Fruit fly (Drosophila melanogaster) whole organism, embryonic: ENCODE measurements around the gene Rchy1.
A peak's percentile ranks its signal among the peaks of the same experiment; 100 is the strongest.

Experiments
- Blimp-1 ChIP-seq: fragments of 200-800 bp; sonication (Bioruptor generic); optimal IDR thresholded peaks from 3 replicates; lab custom pipeline; 2018; ENCODE audit warnings: missing biosample characterization, missing genetic modification characterization, mild to moderate bottlenecking, moderate library complexity, missing genetic modification reagents
- CG12299 ChIP-seq: fragments of 200-800 bp; sonication (Bioruptor generic); optimal IDR thresholded peaks from 2 replicates; lab custom pipeline; 2018; ENCODE audit warnings: missing biosample characterization, mild to moderate bottlenecking, missing genetic modification characterization
- CG13894 ChIP-seq: fragments of 200-800 bp; sonication (Bioruptor generic); optimal IDR thresholded peaks from 3 replicates; lab custom pipeline; 2018; ENCODE audit warnings: missing biosample characterization, mild to moderate bottlenecking, missing genetic modification characterization, moderate library complexity
- CG15073 ChIP-seq: fragments of 200-800 bp; sonication (Bioruptor generic); optimal IDR thresholded peaks from 2 replicates; lab custom pipeline; 2016; ENCODE audit warnings: missing biosample characterization, missing genetic modification characterization
- CG15479 ChIP-seq: fragments of 200-800 bp; sonication (Bioruptor generic); optimal IDR thresholded peaks from 3 replicates; lab custom pipeline; 2019; ENCODE audit warnings: missing biosample characterization, mild to moderate bottlenecking, missing genetic modification characterization, moderate library complexity
- CG1832 ChIP-seq: fragments of 200-800 bp; sonication (Bioruptor generic); optimal IDR thresholded peaks from 2 replicates; lab custom pipeline; 2017; ENCODE audit warnings: missing biosample characterization, mild to moderate bottlenecking, missing genetic modification characterization, inconsistent platforms
- CG18764 ChIP-seq: fragments of 200-800 bp; sonication (Bioruptor generic); optimal IDR thresholded peaks from 3 replicates; lab custom pipeline; 2016; ENCODE audit warnings: missing biosample characterization, missing genetic modification characterization
- CG31365 ChIP-seq: fragments of 200-800 bp; sonication (Bioruptor generic); optimal IDR thresholded peaks from 2 replicates; lab custom pipeline; 2018; ENCODE audit warnings: missing biosample characterization, mild to moderate bottlenecking, missing genetic modification characterization
- CG4617 ChIP-seq: fragments of 200-800 bp; sonication (Bioruptor generic); optimal IDR thresholded peaks from 3 replicates; lab custom pipeline; 2016; ENCODE audit warnings: missing biosample characterization, missing genetic modification characterization, borderline replicate concordance
- CG6791 ChIP-seq: fragments of 200-800 bp; sonication (Bioruptor generic); IDR thresholded peaks from 3 replicates; pipeline ENCODE4 v1.3.6; 2022; ENCODE audit warnings: missing biosample characterization, missing genetic modification characterization; ENCODE audit not compliant: partially characterized antibody
- CG8290 ChIP-seq, 3 experiments: fragments of 200-800 bp; sonication (Bioruptor generic); optimal IDR thresholded peaks; 2 replicates each; lab custom pipeline; 2016 to 2019; ENCODE audit warnings: missing biosample characterization in 3 of 3, missing genetic modification characterization in 3 of 3, mild to moderate bottlenecking in 2 of 3, moderate library complexity in 1 of 3
- CG8765 ChIP-seq: fragments of 200-800 bp; sonication (Bioruptor generic); IDR thresholded peaks from 2 replicates; pipeline ENCODE4 v1.3.6; 2022; ENCODE audit warnings: missing biosample characterization, missing genetic modification characterization
- CkIIα-i1 ChIP-seq: fragments of 200-800 bp; sonication (Bioruptor generic); IDR thresholded peaks from 2 replicates; pipeline ENCODE4 v1.3.6; 2022; ENCODE audit warnings: missing biosample characterization, missing genetic modification characterization
- ERR ChIP-seq: fragments of 200-800 bp; sonication (Bioruptor generic); optimal IDR thresholded peaks from 2 replicates; lab custom pipeline; 2016; ENCODE audit warnings: missing biosample characterization, missing genetic modification characterization
- GATAe ChIP-seq: fragments of 200-800 bp; sonication (Bioruptor generic); conservative IDR thresholded peaks from 2 replicates; pipeline ENCODE4 v1.3.6; 2022; ENCODE audit warnings: missing biosample characterization, missing genetic modification characterization
- Med ChIP-seq: fragments of 200-800 bp; sonication (Bioruptor generic); peaks from one replicate; lab custom pipeline; 2016; ENCODE audit warnings: missing biosample characterization, missing genetic modification characterization, mild to moderate bottlenecking, inconsistent platforms, moderate library complexity
- NFAT ChIP-seq: fragments of 200-800 bp; sonication (Bioruptor generic); IDR thresholded peaks from 2 replicates; pipeline ENCODE4 v1.3.6; 2022; ENCODE audit warnings: missing biosample characterization, missing genetic modification characterization
- Stat92E ChIP-seq, 3 experiments: fragments of >200 bp in 2 of 3; fragments of 200-800 bp in 1 of 3; sonication (Bioruptor generic) in 1 of 3; optimal IDR thresholded peaks; 2 replicates each; lab custom pipeline; 2017 to 2019; ENCODE audit warnings: missing biosample characterization in 3 of 3, missing genetic modification characterization in 3 of 3, mild to moderate bottlenecking in 1 of 3, moderate library complexity in 1 of 3
- Taf1 ChIP-seq: fragments of 200-800 bp; sonication (Bioruptor generic); IDR thresholded peaks from 2 replicates; pipeline ENCODE4 v1.3.6; 2022; ENCODE audit warnings: missing biosample characterization, missing genetic modification characterization
- Trl ChIP-seq, 3 experiments: fragments of >200 bp in 2 of 3; fragments of 200-800 bp in 1 of 3; sonication (Bioruptor generic) in 1 of 3; optimal IDR thresholded peaks; 2 replicates in 1 of 3; 3 replicates in 2 of 3; lab custom pipeline; 2016 to 2017; ENCODE audit warnings: missing biosample characterization in 1 of 3, missing genetic modification characterization in 1 of 3
- Xrp1 ChIP-seq: fragments of 200-800 bp; sonication (Bioruptor generic); IDR thresholded peaks from 2 replicates; pipeline ENCODE4 v1.3.6; 2022; ENCODE audit warnings: missing biosample characterization, missing genetic modification characterization
- ato ChIP-seq: fragments of 200-800 bp; sonication (Bioruptor generic); IDR thresholded peaks from 2 replicates; pipeline ENCODE4 v1.3.6; 2022; ENCODE audit warnings: missing biosample characterization, missing genetic modification characterization; ENCODE audit not compliant: partially characterized antibody
- chinmo ChIP-seq: fragments of 200-800 bp; sonication (Bioruptor generic); IDR thresholded peaks from 4 replicates; pipeline ENCODE4 v1.3.6; 2022; ENCODE audit warnings: missing biosample characterization, missing genetic modification characterization; ENCODE audit not compliant: partially characterized antibody
- crol ChIP-seq: fragments of 200-800 bp; sonication (Bioruptor generic); IDR thresholded peaks from 2 replicates; pipeline ENCODE4 v1.3.6; 2022; ENCODE audit warnings: missing biosample characterization, missing genetic modification characterization
- ewg ChIP-seq: fragments of 200-800 bp; sonication (Bioruptor generic); optimal IDR thresholded peaks from 3 replicates; lab custom pipeline; 2017; ENCODE audit warnings: mild to moderate bottlenecking, missing biosample characterization, missing genetic modification reagents, missing genetic modification characterization
- gcm ChIP-seq: fragments of 200-800 bp; sonication (Bioruptor generic); optimal IDR thresholded peaks from 2 replicates; lab custom pipeline; 2019; ENCODE audit warnings: missing biosample characterization, mild to moderate bottlenecking, missing genetic modification characterization, moderate library complexity
- gsb-n ChIP-seq: fragments of 200-800 bp; sonication (Bioruptor generic); optimal IDR thresholded peaks from 3 replicates; lab custom pipeline; 2018; ENCODE audit warnings: missing biosample characterization, mild to moderate bottlenecking, missing genetic modification characterization
- gt ChIP-seq: fragments of 200-800 bp; sonication (Bioruptor generic); IDR thresholded peaks from 2 replicates; pipeline ENCODE4 v1.3.6; 2022; ENCODE audit warnings: missing biosample characterization, missing genetic modification characterization
- hbn ChIP-seq: fragments of 200-800 bp; sonication (Bioruptor generic); IDR thresholded peaks from 2 replicates; pipeline ENCODE4 v1.3.6; 2022; ENCODE audit warnings: missing biosample characterization, missing genetic modification characterization; ENCODE audit not compliant: partially characterized antibody
- kay ChIP-seq: fragments of 200-800 bp; sonication (Bioruptor generic); optimal IDR thresholded peaks from 2 replicates; lab custom pipeline; 2016; ENCODE audit warnings: missing biosample characterization, missing genetic modification characterization
- nmo ChIP-seq: fragments of 200-800 bp; sonication (Bioruptor generic); optimal IDR thresholded peaks from 2 replicates; lab custom pipeline; 2018; ENCODE audit warnings: missing biosample characterization, mild to moderate bottlenecking, missing genetic modification characterization, moderate library complexity
- sens ChIP-seq: fragments of 200-800 bp; sonication (Bioruptor generic); peaks from one replicate; lab custom pipeline; 2016; ENCODE audit warnings: missing biosample characterization, missing genetic modification characterization
- sob ChIP-seq: fragments of 200-800 bp; sonication (Bioruptor generic); IDR thresholded peaks from 2 replicates; pipeline ENCODE4 v1.3.6; 2022; ENCODE audit warnings: missing biosample characterization, missing genetic modification characterization

Gene Rchy1

dm6 chr2L:6508666-6509065 is 43.2 kb upstream of the Rchy1 start (continued):
- TF ChIP-seq kay, result no peak
- no peak for TF ChIP-seq CG8765 (GFP tag; lab: Robert Waterston, UW)
- TF ChIP-seq CG31365 (tag; lab: Kevin White, UChicago), result no peak
- TF ChIP-seq hbn, result no peak
- no peak for TF ChIP-seq CG18764 (GFP tag; lab: Kevin White, UChicago)
- no peak for TF ChIP-seq CkIIα-i1 (GFP tag; lab: Robert Waterston, UW)
- TF ChIP-seq, all 482 proteins: peak for 70

dm6 chr2L:6503724-6504037 is 38.2 kb upstream of the Rchy1 start:
- TF ChIP-seq gt (GFP tag; lab: Robert Waterston, UW) (no peak), CG12299 (no peak), Xrp1 (GFP tag; lab: Robert Waterston, UW) (no peak), CG15073 (GFP tag; lab: Kevin White, UChicago) (no peak), crol (GFP tag; lab: Robert Waterston, UW) (peak; percentile 37; the same call in 1 of the 2 replicates), CG4617 (GFP tag; lab: Kevin White, UChicago) (no peak), Blimp-1 (GFP tag; lab: Kevin White, UChicago) (peak; percentile 81), NFAT (no peak), nmo (GFP tag; lab: Kevin White, UChicago) (no peak), ERR (GFP tag; lab: Kevin White, UChicago) (no peak), gsb-n (no peak)

- TF ChIP-seq chinmo (GFP tag; lab: Robert Waterston, UW) (0 out of 4 replicates have a peak, but pooled peaks have one; percentile 23), Med (no peak), CG15479 (GFP tag; lab: Kevin White, UChicago) (peak; percentile 20), ato (GFP tag; lab: Robert Waterston, UW) (no peak), ewg (GFP tag; lab: Kevin White, UChicago) (no peak), Taf1 (no peak), sens (GFP tag; lab: Kevin White, UChicago) (peak; percentile 8), CG6791 (GFP tag; lab: Robert Waterston, UW) (0 out of 3 replicates have a peak, but pooled peaks have one; percentile 38), GATAe (GFP tag; lab: Robert Waterston, UW) (no peak), CG1832 (GFP tag; lab: Kevin White, UChicago) (peak; percentile 37), CG13894 (tag; lab: Kevin White, UChicago) (peak; percentile 75), Stat92E (GFP tag; optimal IDR thresholded peaks at IDR 0.05; lab: Kevin White, UChicago) (peak in 1 of 3 experiments; percentile 71), Trl (optimal IDR thresholded peaks at IDR 0.05; lab: Kevin White, UChicago) (peak; percentile 18 to 27), Trl (GFP tag; optimal IDR thresholded peaks at IDR 0.05; lab: Kevin White, UChicago) (no peak), sob (GFP tag; lab: Robert Waterston, UW) (0 out of 2 replicates have a peak, but pooled peaks have one; percentile 8), CG8290 (GFP tag; optimal IDR thresholded peaks at IDR 0.05; lab: Kevin White, UChicago) (peak; percentile 54), CG8290 (tag; optimal IDR thresholded peaks at IDR 0.05; lab: Kevin White, UChicago) (no peak), gcm (GFP tag; lab: Kevin White, UChicago) (peak; percentile 55)
Measured at dm6 chr2L:6502887-6503723, 37.6 kb upstream of the Rchy1 start.
